Worm (Caenorhabditis elegans) whole organism, young adult: ENCODE measurements around the gene frpr-16.

Source experiments
- B0336.3 ChIP-seq: fragments of 200-800 bp; sonication (Bioruptor generic); IDR thresholded peaks from 2 replicates; pipeline ENCODE4 v1.3.6; 2022; ENCODE audit warnings: missing genetic modification characterization, missing compliant biosample characterization
- C06A6.2 ChIP-seq: fragments of 200-800 bp; sonication (Bioruptor generic); conservative IDR thresholded peaks from 2 replicates; pipeline ENCODE4 v1.3.6; 2022; ENCODE audit warnings: missing genetic modification characterization, missing compliant biosample characterization
- F55B11.4 ChIP-seq: sonication (generic microtip); optimal IDR thresholded peaks from 2 replicates; lab custom pipeline; 2016; ENCODE audit warnings: missing compliant biosample characterization, missing genetic modification characterization, borderline replicate concordance; ENCODE audit not compliant: insufficient read depth
- F57C9.4 ChIP-seq: sonication (generic microtip); optimal IDR thresholded peaks from 2 replicates; lab custom pipeline; 2017; ENCODE audit warnings: mild to moderate bottlenecking, missing genetic modification characterization, missing compliant biosample characterization
- ceh-100 ChIP-seq: fragments of 200-800 bp; sonication (Bioruptor generic); IDR thresholded peaks from 2 replicates; pipeline ENCODE4 v1.3.6; 2022; ENCODE audit warnings: missing genetic modification reagents, missing genetic modification characterization, missing compliant biosample characterization
- egl-44 ChIP-seq: fragments of 200-800 bp; sonication (Bioruptor generic); IDR thresholded peaks from 2 replicates; pipeline ENCODE4 v1.3.6; 2022; ENCODE audit warnings: missing genetic modification reagents, missing genetic modification characterization, missing compliant biosample characterization
- ets-4 ChIP-seq: fragments of 200-800 bp; sonication (Bioruptor generic); optimal IDR thresholded peaks from 2 replicates; lab custom pipeline; 2018; ENCODE audit warnings: mild to moderate bottlenecking, missing genetic modification characterization, missing compliant biosample characterization
- let-607 ChIP-seq, 2 experiments: fragments of 200-800 bp in 1 of 2; sonication (Bioruptor generic) in 1 of 2; sonication (generic microtip) in 1 of 2; optimal IDR thresholded peaks; 2 replicates each; lab custom pipeline; 2016 to 2018; ENCODE audit warnings: mild to moderate bottlenecking in 2 of 2, missing compliant biosample characterization in 2 of 2, missing genetic modification characterization in 2 of 2, moderate library complexity in 2 of 2, missing genotype in 1 of 2
- nhr-80 ChIP-seq: sonication (generic microtip); optimal IDR thresholded peaks from 2 replicates; lab custom pipeline; 2016; ENCODE audit warnings: missing genetic modification characterization, missing compliant biosample characterization
- pha-4 ChIP-seq: fragments of 150-350 bp; sonication (generic microtip); optimal IDR thresholded peaks from 2 replicates; lab custom pipeline; 2014; ENCODE audit warnings: missing biosample characterization, missing genetic modification reagents, missing genetic modification characterization
- snpc-4 ChIP-seq, 5 experiments: fragments of 150-350 bp in 1 of 5; sonication (generic microtip) in 4 of 5; optimal IDR thresholded peaks; 2 replicates each; lab custom pipeline; 2014 to 2018; ENCODE audit warnings: missing genetic modification characterization in 5 of 5, missing biosample characterization in 3 of 5, antibody characterized with exemption in 2 of 5, mild to moderate bottlenecking in 2 of 5, missing compliant biosample characterization in 2 of 5, missing genotype in 2 of 5, moderate library complexity in 2 of 5, missing genetic modification reagents in 1 of 5
- zfh-2 ChIP-seq: fragments of 200-800 bp; sonication (Bioruptor generic); conservative IDR thresholded peaks from 2 replicates; pipeline ENCODE4 v1.3.6; 2022; ENCODE audit warnings: missing genetic modification reagents, missing genetic modification characterization, missing compliant biosample characterization
- ztf-3 ChIP-seq: fragments of 200-800 bp; sonication (Bioruptor generic); optimal IDR thresholded peaks from 2 replicates; lab custom pipeline; 2018; ENCODE audit warnings: mild to moderate bottlenecking, missing genetic modification characterization, missing compliant biosample characterization

DNA sequence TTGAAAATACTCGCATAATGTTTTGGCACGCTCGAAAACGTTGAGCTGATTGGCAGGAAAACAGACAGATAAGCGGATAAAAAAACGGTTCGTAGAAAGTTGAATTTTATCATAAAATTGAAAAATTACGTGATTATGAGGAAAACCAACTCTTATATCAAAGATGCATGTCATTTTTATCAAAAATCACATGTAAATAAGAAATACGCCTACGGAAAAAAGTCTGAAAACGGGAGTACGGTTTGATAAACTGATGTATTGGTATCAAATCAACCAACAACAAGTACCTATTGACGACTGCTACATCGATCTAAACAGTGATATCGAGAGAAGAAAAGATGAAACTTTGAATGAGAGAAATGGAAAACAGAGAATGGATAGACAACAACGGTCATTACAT is 5.4 kb downstream of the frpr-16 start:
- TF ChIP-seq zfh-2 (GFP tag; lab: Robert Waterston, UW), result no peak
- TF ChIP-seq F55B11.4 (tag; lab: Kevin White, UChicago), result no peak
- TF ChIP-seq let-607 (tag; optimal IDR thresholded peaks at IDR 0.05; lab: Kevin White, UChicago), result no peak
- no peak for TF ChIP-seq ceh-100 (GFP tag; lab: Robert Waterston, UW)
- no peak for TF ChIP-seq F57C9.4 (tag; lab: Kevin White, UChicago)
- no peak for TF ChIP-seq ets-4 (GFP tag; lab: Kevin White, UChicago)
- TF ChIP-seq nhr-80, result peak; percentile 40
- no peak for TF ChIP-seq C06A6.2 (GFP tag; lab: Robert Waterston, UW)
- TF ChIP-seq B0336.3 (GFP tag; lab: Robert Waterston, UW), result no peak
- no peak for TF ChIP-seq pha-4 (tag; lab: Kevin White, UChicago)
- TF ChIP-seq snpc-4 (GFP tag; optimal IDR thresholded peaks at IDR 0.05; lab: Kevin White, UChicago), result no peak
- no peak for TF ChIP-seq snpc-4 (tag; optimal IDR thresholded peaks at IDR 0.05; lab: Kevin White, UChicago)
- no peak for TF ChIP-seq ztf-3 (GFP tag; lab: Kevin White, UChicago)
- no peak for TF ChIP-seq egl-44 (GFP tag; lab: Robert Waterston, UW)
